Worm (Caenorhabditis elegans): Measurements from ENCODE around the gene C08B6.14.

C08B6.14 gene

ce11 chrV:10087103-10087502, 14.7 kb downstream of the C08B6.14 start, which contains the start of gene R04B5.5:
R04B5.5 (plus strand) TSS chrV:10087480.
- no peak for TF ChIP-seq eor-1 (tag; optimal IDR thresholded peaks at IDR 0.05)
- TF ChIP-seq ceh-9 (tag; optimal IDR thresholded peaks at IDR 0.05), result no peak
- no peak for TF ChIP-seq ceh-82 (tag; optimal IDR thresholded peaks at IDR 0.05)
- TF ChIP-seq egl-5 (tag; optimal IDR thresholded peaks at IDR 0.05), result no peak
- no peak for TF ChIP-seq lin-15B (tag; optimal IDR thresholded peaks at IDR 0.05)
- no peak for TF ChIP-seq daf-12 (tag; optimal IDR thresholded peaks at IDR 0.05)
- no peak for TF ChIP-seq unc-39 (tag; optimal IDR thresholded peaks at IDR 0.05)
- TF ChIP-seq ztf-11 (tag; optimal IDR thresholded peaks at IDR 0.05), result no peak
- TF ChIP-seq aly-2 (tag; optimal IDR thresholded peaks at IDR 0.05), result no peak
- peak; percentile 18 for TF ChIP-seq mdl-1 (tag; optimal IDR thresholded peaks at IDR 0.05)
- TF ChIP-seq pqm-1 (tag; optimal IDR thresholded peaks at IDR 0.05), result peak; percentile 81
- peak in 1 of 3 experiments; percentile 71 for TF ChIP-seq elt-3 (tag; optimal IDR thresholded peaks at IDR 0.05)
- no peak for TF ChIP-seq elt-1 (tag; optimal IDR thresholded peaks at IDR 0.05)
- peak; percentile 62 for TF ChIP-seq nhr-76 (tag; optimal IDR thresholded peaks at IDR 0.05)
- no peak for TF ChIP-seq ceh-16 (tag; optimal IDR thresholded peaks at IDR 0.05)
- no peak for TF ChIP-seq sea-2 (GFP tag; optimal IDR thresholded peaks at IDR 0.05)
- no peak for TF ChIP-seq nhr-25 (tag; optimal IDR thresholded peaks at IDR 0.05)
- TF ChIP-seq ztf-4 (tag; optimal IDR thresholded peaks at IDR 0.05), result peak; percentile 61
- peak; percentile 39 for TF ChIP-seq jun-1 (tag; optimal IDR thresholded peaks at IDR 0.05)
- TF ChIP-seq nhr-43 (tag; optimal IDR thresholded peaks at IDR 0.05; ENCODE audit: poor library complexity, severe bottlenecking), result peak; percentile 59
- TF ChIP-seq fos-1 (tag; optimal IDR thresholded peaks at IDR 0.05), result no peak
- no peak for TF ChIP-seq nhr-77 (tag; optimal IDR thresholded peaks at IDR 0.05)
- no peak for TF ChIP-seq zag-1 (tag; optimal IDR thresholded peaks at IDR 0.05)
- TF ChIP-seq R02D3.7 (tag; optimal IDR thresholded peaks at IDR 0.05), result no peak
- TF ChIP-seq unc-62 (GFP tag; optimal IDR thresholded peaks at IDR 0.05), result no peak
- TF ChIP-seq mml-1 (tag; optimal IDR thresholded peaks at IDR 0.05), result no peak
- no peak for TF ChIP-seq lin-39 (tag; optimal IDR thresholded peaks at IDR 0.05)
- no peak for TF ChIP-seq fkh-2 (tag; optimal IDR thresholded peaks at IDR 0.05)
- TF ChIP-seq egl-27 (tag; optimal IDR thresholded peaks at IDR 0.05), result no peak
- TF ChIP-seq skn-1 (tag; optimal IDR thresholded peaks at IDR 0.05), result no peak
- TF ChIP-seq nfya-1 (tag; optimal IDR thresholded peaks at IDR 0.05; ENCODE audit: insufficient read depth), result no peak
- TF ChIP-seq ama-1 (optimal IDR thresholded peaks at IDR 0.05), result no peak
- TF ChIP-seq nhr-12 (tag; optimal IDR thresholded peaks at IDR 0.05), result no peak
- TF ChIP-seq lsy-12 (tag; optimal IDR thresholded peaks at IDR 0.05), result no peak
- TF ChIP-seq nhr-23 (tag; optimal IDR thresholded peaks at IDR 0.05), result peak; percentile 60
- TF ChIP-seq tbx-2 (tag; optimal IDR thresholded peaks at IDR 0.05), result no peak
- no peak for TF ChIP-seq pha-4 (tag; optimal IDR thresholded peaks at IDR 0.05)
- no peak for TF ChIP-seq nhr-237 (tag; optimal IDR thresholded peaks at IDR 0.05)
- no peak for TF ChIP-seq nhr-67 (tag; optimal IDR thresholded peaks at IDR 0.05)
- TF ChIP-seq ZK546.5 (tag; optimal IDR thresholded peaks at IDR 0.05), result no peak
- peak; percentile 91 for TF ChIP-seq elt-2 (tag; optimal IDR thresholded peaks at IDR 0.05)
- TF ChIP-seq hmg-11 (tag; optimal IDR thresholded peaks at IDR 0.05), result no peak
- TF ChIP-seq fkh-10 (GFP tag; optimal IDR thresholded peaks at IDR 0.05), result no peak
- no peak for TF ChIP-seq snpc-4 (tag; optimal IDR thresholded peaks at IDR 0.05)
- TF ChIP-seq ceh-28 (tag; optimal IDR thresholded peaks at IDR 0.05), result peak; percentile 2
- no peak for TF ChIP-seq nhr-11 (tag; optimal IDR thresholded peaks at IDR 0.05)
- no peak for TF ChIP-seq nhr-28 (tag; optimal IDR thresholded peaks at IDR 0.05)

- TF ChIP-seq nhr-23 (tag; optimal IDR thresholded peaks at IDR 0.05), result no peak
- peak; percentile 35 for TF ChIP-seq nhr-76 (tag; optimal IDR thresholded peaks at IDR 0.05)
Measured at ce11 chrV:10086141-10086540, 15.7 kb downstream of the C08B6.14 start.
